Worm (Caenorhabditis elegans) whole organism, L4/young adult: ENCODE data around the gene Y39B6A.10.
"Not testable (repeated sequence)": the region's sequence is repeated elsewhere in the genome, so short reads cannot be mapped to it uniquely, and the experiment has no call there.

Experiments
- W03F9.2 ChIP-seq: fragments of 150-350 bp; optimal IDR thresholded peaks from 2 replicates; lab custom pipeline; 2014; ENCODE audit warnings: missing biosample characterization, missing genetic modification characterization
- dao-5 ChIP-seq: sonication (generic microtip); optimal IDR thresholded peaks from 2 replicates; lab custom pipeline; 2016; ENCODE audit warnings: missing genotype, missing genetic modification characterization, moderate library complexity, missing compliant biosample characterization
- him-1 ChIP-seq: sonication (generic microtip); optimal IDR thresholded peaks from 2 replicates; lab custom pipeline; 2016; ENCODE audit warnings: missing genotype, missing genetic modification reagents, missing genetic modification characterization, missing compliant biosample characterization

The Y39B6A.10 gene

DNA sequence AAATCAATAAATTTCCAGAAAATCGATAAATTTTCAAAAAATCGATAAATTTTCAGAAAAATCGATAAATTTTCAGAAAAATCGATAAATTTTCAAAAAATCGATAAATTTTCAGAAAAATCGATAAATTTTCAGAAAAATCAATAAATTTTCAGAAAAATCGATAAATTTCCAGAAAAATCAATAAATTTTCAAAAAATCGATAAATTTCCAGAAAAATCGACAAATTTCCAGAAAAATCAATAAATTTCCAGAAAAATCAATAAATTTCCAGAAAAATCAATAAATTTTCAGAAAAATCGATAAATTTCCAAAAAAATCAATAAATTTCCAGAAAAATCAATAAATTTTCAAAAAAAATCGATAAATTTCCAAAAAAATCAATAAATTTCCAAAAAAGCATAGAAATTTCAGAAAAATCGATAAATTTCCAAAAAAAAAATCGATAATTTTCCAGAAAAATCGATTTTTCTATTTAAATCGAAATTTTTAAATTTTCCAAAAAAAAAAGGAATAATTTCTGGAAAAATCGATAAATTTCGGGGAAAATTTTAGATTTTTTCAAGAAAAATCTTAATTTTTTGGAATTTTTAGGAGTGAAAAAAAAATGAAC is 31.7 kb downstream of the Y39B6A.10 start, which contains the start of gene zhp-4:
Gene zhp-4, minus strand, starts transcription at position 198 of the 613 bp plus-strand sequence.
- not testable (repeated sequence) for TF ChIP-seq W03F9.2 (tag; lab: Kevin White, UChicago); dao-5; him-1 (tag; lab: Kevin White, UChicago)

ce11 chrV:19099504-19099903 is 33.9 kb downstream of the Y39B6A.10 start:
- TF ChIP-seq dao-5, result no peak
- TF ChIP-seq W03F9.2 (tag; lab: Kevin White, UChicago), result no peak
- no peak for TF ChIP-seq him-1 (tag; lab: Kevin White, UChicago)

DNA sequence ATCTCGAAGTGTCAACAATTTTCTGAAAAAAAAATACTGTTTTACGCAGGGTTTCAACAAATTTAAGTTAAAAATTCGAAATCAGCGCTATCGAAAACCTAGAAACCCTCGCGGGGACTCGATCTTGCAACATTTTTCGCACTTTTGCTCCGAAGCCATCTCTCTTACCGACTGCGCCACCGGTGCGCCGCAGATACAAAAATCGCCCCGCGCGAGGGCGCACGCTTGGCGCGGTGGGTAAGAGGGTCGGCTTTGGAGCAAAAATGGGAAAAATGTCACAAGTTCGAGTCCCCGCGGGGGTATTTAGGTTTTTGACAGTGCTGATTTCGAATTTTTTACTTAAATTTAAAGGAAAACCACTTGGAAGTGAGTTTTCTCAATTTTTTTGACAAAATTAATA is 42.5 kb downstream of the Y39B6A.10 start:
- no peak for TF ChIP-seq dao-5
- no peak for TF ChIP-seq him-1 (tag; lab: Kevin White, UChicago)
- no peak for TF ChIP-seq W03F9.2 (tag; lab: Kevin White, UChicago)

- TF ChIP-seq dao-5 (no peak), W03F9.2 (tag; lab: Kevin White, UChicago) (no peak), him-1 (tag; lab: Kevin White, UChicago) (no peak)
Observed at ce11 chrV:19087426-19087825, 46.0 kb downstream of the Y39B6A.10 start, which contains the start of gene nhr-145. nhr-145 (plus strand) TSS chrV:19087723.

- TF ChIP-seq dao-5 (no peak), him-1 (tag; lab: Kevin White, UChicago) (no peak), W03F9.2 (tag; lab: Kevin White, UChicago) (no peak)
Observed at ce11 chrV:19083789-19084188, 49.6 kb downstream of the Y39B6A.10 start.

ce11 chrV:19082541-19082940 is 50.9 kb downstream of the Y39B6A.10 start, which contains the start of gene nhr-95:
nhr-95 (minus strand) TSS chrV:19082641.
- TF ChIP-seq W03F9.2 (tag; lab: Kevin White, UChicago) (no peak), dao-5 (no peak), him-1 (tag; lab: Kevin White, UChicago) (no peak)
